Fruit fly (Drosophila melanogaster) whole organism, prepupa: ENCODE results near the gene CG10194.

ENCODE experiments used
- Blimp-1 ChIP-seq: fragments of 200-800 bp; sonication (Bioruptor generic); optimal IDR thresholded peaks from 3 replicates; lab custom pipeline; 2017; ENCODE audit warnings: missing biosample characterization, missing genetic modification characterization, mild to moderate bottlenecking, moderate library complexity, missing genetic modification reagents
- CG10631 ChIP-seq: fragments of 200-800 bp; sonication (Bioruptor generic); optimal IDR thresholded peaks from 2 replicates; lab custom pipeline; 2016; ENCODE audit warnings: missing biosample characterization, missing genetic modification characterization
- CG10669 ChIP-seq: fragments of 200-800 bp; sonication (Bioruptor generic); optimal IDR thresholded peaks from 3 replicates; lab custom pipeline; 2018; ENCODE audit warnings: missing biosample characterization, mild to moderate bottlenecking, missing genetic modification characterization, moderate library complexity
- CG11294 ChIP-seq: fragments of 200-800 bp; sonication (Bioruptor generic); IDR thresholded peaks from 2 replicates; pipeline ENCODE4 v1.3.6; 2022; ENCODE audit warnings: missing biosample characterization, missing genetic modification characterization
- CG11902 ChIP-seq: fragments of 200-800 bp; sonication (Bioruptor generic); optimal IDR thresholded peaks from 3 replicates; lab custom pipeline; 2016; ENCODE audit warnings: missing biosample characterization, missing genetic modification characterization
- CG3032 ChIP-seq: fragments of 200-800 bp; optimal IDR thresholded peaks from 2 replicates; lab custom pipeline; 2019; ENCODE audit warnings: missing biosample characterization, mild to moderate bottlenecking, missing genetic modification characterization, moderate library complexity
- CG32006 ChIP-seq: fragments of 200-800 bp; sonication (Bioruptor generic); optimal IDR thresholded peaks from 3 replicates; lab custom pipeline; 2017; ENCODE audit warnings: missing biosample characterization, mild to moderate bottlenecking, missing genetic modification characterization
- CG3919 ChIP-seq: fragments of 200-800 bp; sonication (Bioruptor generic); optimal IDR thresholded peaks from 3 replicates; lab custom pipeline; 2016; ENCODE audit warnings: missing biosample characterization, missing genetic modification characterization
- CG4318 ChIP-seq: fragments of 200-800 bp; sonication (Bioruptor generic); optimal IDR thresholded peaks from 3 replicates; lab custom pipeline; 2017; ENCODE audit warnings: missing biosample characterization, mild to moderate bottlenecking, missing genetic modification characterization
- CG6163 ChIP-seq: fragments of 200-800 bp; sonication (Bioruptor generic); IDR thresholded peaks from 3 replicates; pipeline ENCODE4 v1.3.6; 2022; ENCODE audit warnings: missing biosample characterization, missing genetic modification characterization
- CG6276 ChIP-seq: fragments of 200-800 bp; sonication (Bioruptor generic); optimal IDR thresholded peaks from 2 replicates; lab custom pipeline; 2017; ENCODE audit warnings: missing biosample characterization, mild to moderate bottlenecking, missing genetic modification characterization
- CG6792 ChIP-seq: fragments of 200-800 bp; sonication (Bioruptor generic); optimal IDR thresholded peaks from 3 replicates; lab custom pipeline; 2016; ENCODE audit warnings: missing biosample characterization, missing genetic modification characterization
- CG6808 ChIP-seq: fragments of 200-800 bp; sonication (Bioruptor generic); optimal IDR thresholded peaks from 3 replicates; lab custom pipeline; 2017; ENCODE audit warnings: missing biosample characterization, missing genetic modification characterization, mild to moderate bottlenecking, moderate library complexity, missing genetic modification reagents
- CG7368 ChIP-seq: fragments of 200-800 bp; sonication (Bioruptor generic); optimal IDR thresholded peaks from 3 replicates; lab custom pipeline; 2016; ENCODE audit warnings: missing biosample characterization, missing genetic modification characterization
- CG8119 ChIP-seq: fragments of 200-800 bp; sonication (Bioruptor generic); IDR thresholded peaks from 3 replicates; pipeline ENCODE4 v1.3.6; 2022; ENCODE audit warnings: missing biosample characterization, missing genetic modification characterization
- CG8632 ChIP-seq: fragments of 200-800 bp; sonication (Bioruptor generic); optimal IDR thresholded peaks from 3 replicates; lab custom pipeline; 2016; ENCODE audit warnings: missing biosample characterization, missing genetic modification characterization
- CG9139 ChIP-seq: fragments of 200-800 bp; sonication (Bioruptor generic); optimal IDR thresholded peaks from 3 replicates; lab custom pipeline; 2017; ENCODE audit warnings: missing biosample characterization, mild to moderate bottlenecking, missing genetic modification characterization
- Eip75B ChIP-seq: fragments of 200-800 bp; sonication (Bioruptor generic); optimal IDR thresholded peaks from 3 replicates; lab custom pipeline; 2016; ENCODE audit warnings: missing biosample characterization, missing genetic modification characterization
- Eip78C ChIP-seq: fragments of 200-800 bp; sonication (Bioruptor generic); peaks from one replicate; lab custom pipeline; 2016; ENCODE audit warnings: missing biosample characterization, missing genetic modification characterization
- Eip93F ChIP-seq: fragments of 200-800 bp; sonication (Bioruptor generic); optimal IDR thresholded peaks from 2 replicates; lab custom pipeline; 2016; ENCODE audit warnings: missing biosample characterization, mild to moderate bottlenecking, missing genetic modification characterization
- Ets96B ChIP-seq: fragments of 200-800 bp; optimal IDR thresholded peaks from 2 replicates; lab custom pipeline; 2019; ENCODE audit warnings: missing biosample characterization, mild to moderate bottlenecking, missing genetic modification characterization, moderate library complexity
- Gug ChIP-seq: fragments of 200-800 bp; sonication (Bioruptor generic); IDR thresholded peaks from 2 replicates; pipeline ENCODE4 v1.3.6; 2022; ENCODE audit warnings: missing biosample characterization, missing genetic modification characterization
- Hr38 ChIP-seq: sonication (Bioruptor generic); optimal IDR thresholded peaks from 2 replicates; lab custom pipeline; 2016; ENCODE audit warnings: missing biosample characterization, missing genetic modification characterization
- Hr39 ChIP-seq: fragments of 200-800 bp; sonication (Bioruptor generic); optimal IDR thresholded peaks from 2 replicates; lab custom pipeline; 2016; ENCODE audit warnings: missing biosample characterization, missing genetic modification characterization
- Hr4 ChIP-seq: fragments of 200-800 bp; sonication (Bioruptor generic); optimal IDR thresholded peaks from 3 replicates; lab custom pipeline; 2016; ENCODE audit warnings: missing biosample characterization, missing genetic modification characterization
- Met ChIP-seq: fragments of 200-800 bp; sonication (Bioruptor generic); optimal IDR thresholded peaks from 3 replicates; lab custom pipeline; 2016; ENCODE audit warnings: missing biosample characterization, missing genetic modification characterization
- OdsH ChIP-seq: fragments of 200-800 bp; sonication (Bioruptor generic); optimal IDR thresholded peaks from 3 replicates; lab custom pipeline; 2016; ENCODE audit warnings: missing biosample characterization, missing genetic modification characterization
- Smox ChIP-seq: fragments of 200-800 bp; sonication (Bioruptor generic); optimal IDR thresholded peaks from 3 replicates; lab custom pipeline; 2016; ENCODE audit warnings: missing biosample characterization, missing genetic modification characterization
- Sox14 ChIP-seq: fragments of 200-800 bp; sonication (Bioruptor generic); optimal IDR thresholded peaks from 3 replicates; lab custom pipeline; 2016; ENCODE audit warnings: missing biosample characterization, missing genetic modification characterization
- achi ChIP-seq: fragments of 200-800 bp; sonication (Bioruptor generic); optimal IDR thresholded peaks from 3 replicates; lab custom pipeline; 2016; ENCODE audit warnings: missing biosample characterization, missing genetic modification characterization
- acj6 ChIP-seq: fragments of 200-800 bp; sonication (Bioruptor generic); optimal IDR thresholded peaks from 3 replicates; lab custom pipeline; 2016; ENCODE audit warnings: missing biosample characterization, missing genetic modification characterization
- cyc ChIP-seq: fragments of 200-800 bp; sonication (Bioruptor generic); optimal IDR thresholded peaks from 3 replicates; lab custom pipeline; 2016; ENCODE audit warnings: missing biosample characterization, missing genetic modification characterization
- dsx ChIP-seq: fragments of 200-800 bp; optimal IDR thresholded peaks from 3 replicates; lab custom pipeline; 2019; ENCODE audit warnings: missing biosample characterization, mild to moderate bottlenecking, missing genetic modification characterization, moderate library complexity; ENCODE audit not compliant: poor library complexity, severe bottlenecking
- eg ChIP-seq: fragments of 200-800 bp; sonication (Bioruptor generic); IDR thresholded peaks from 3 replicates; pipeline ENCODE4 v1.3.6; 2022; ENCODE audit warnings: missing biosample characterization, missing genetic modification characterization
- esn ChIP-seq: fragments of 200-800 bp; sonication (Bioruptor generic); optimal IDR thresholded peaks from 2 replicates; lab custom pipeline; 2016; ENCODE audit warnings: missing biosample characterization, mild to moderate bottlenecking, missing genetic modification characterization, moderate library complexity
- fd59A ChIP-seq: fragments of 200-800 bp; sonication (Bioruptor generic); optimal IDR thresholded peaks from 2 replicates; lab custom pipeline; 2017; ENCODE audit warnings: missing biosample characterization, mild to moderate bottlenecking, missing genetic modification characterization, missing genetic modification reagents
- fd85E ChIP-seq: fragments of 200-800 bp; sonication (Bioruptor generic); optimal IDR thresholded peaks from 3 replicates; lab custom pipeline; 2016; ENCODE audit warnings: missing biosample characterization, missing genetic modification characterization
- fkh ChIP-seq: fragments of 200-800 bp; sonication (Bioruptor generic); optimal IDR thresholded peaks from 3 replicates; lab custom pipeline; 2017; ENCODE audit warnings: missing biosample characterization, mild to moderate bottlenecking, missing genetic modification characterization, moderate library complexity
- lz ChIP-seq: fragments of 200-800 bp; sonication (Bioruptor generic); optimal IDR thresholded peaks from 3 replicates; lab custom pipeline; 2016; ENCODE audit warnings: missing biosample characterization, missing genetic modification characterization
- net ChIP-seq: fragments of 200-800 bp; sonication (Bioruptor generic); optimal IDR thresholded peaks from 3 replicates; lab custom pipeline; 2016; ENCODE audit warnings: missing biosample characterization, missing genetic modification characterization
- pdm3 ChIP-seq: fragments of 200-800 bp; sonication (Bioruptor generic); optimal IDR thresholded peaks from 3 replicates; lab custom pipeline; 2016; ENCODE audit warnings: missing biosample characterization, missing genetic modification characterization
- salr ChIP-seq, 2 experiments: fragments of 200-800 bp; sonication (Bioruptor generic); optimal IDR thresholded peaks; 3 replicates each; lab custom pipeline; 2016 to 2018; ENCODE audit warnings: missing biosample characterization in 2 of 2, missing genetic modification characterization in 2 of 2, mild to moderate bottlenecking in 1 of 2
- spab ChIP-seq: fragments of 200-800 bp; sonication (Bioruptor generic); optimal IDR thresholded peaks from 2 replicates; lab custom pipeline; 2017; ENCODE audit warnings: missing biosample characterization, mild to moderate bottlenecking, missing genetic modification characterization, missing genetic modification reagents
- ss ChIP-seq, 2 experiments: fragments of 200-800 bp; sonication (Bioruptor generic); optimal IDR thresholded peaks; 2 replicates in 1 of 2; 3 replicates in 1 of 2; lab custom pipeline; 2017 to 2018; ENCODE audit warnings: mild to moderate bottlenecking in 2 of 2, missing biosample characterization in 2 of 2, missing genetic modification characterization in 2 of 2, moderate library complexity in 1 of 2
- svp ChIP-seq: fragments of 200-800 bp; sonication (Bioruptor generic); peaks from one replicate; lab custom pipeline; 2016; ENCODE audit warnings: missing biosample characterization, missing genetic modification characterization
- topi ChIP-seq: fragments of 200-800 bp; sonication (Bioruptor generic); optimal IDR thresholded peaks from 3 replicates; lab custom pipeline; 2016; ENCODE audit warnings: missing biosample characterization, missing genetic modification characterization
- vri ChIP-seq: fragments of 200-800 bp; sonication (Bioruptor generic); optimal IDR thresholded peaks from 3 replicates; lab custom pipeline; 2016; ENCODE audit warnings: missing biosample characterization, mild to moderate bottlenecking, missing genetic modification characterization

Gene CG10194

dm6 chr2L:19489997-19490461 is at the start of gene CG10194, which contains the start of gene CG18094 (continued):
- TF ChIP-seq fd85E = no peak
- TF ChIP-seq eg = peak; percentile 63; the same call in 2 of the 3 replicates
- no peak for TF ChIP-seq CG10631 (GFP tag; lab: Kevin White, UChicago)
- TF ChIP-seq CG6808 (GFP tag; lab: Kevin White, UChicago) = no peak
- no peak for TF ChIP-seq pdm3 (GFP tag; lab: Kevin White, UChicago)
- TF ChIP-seq dsx (GFP tag; lab: Kevin White, UChicago) = no peak
- peak; percentile 59 for TF ChIP-seq CG8632

- TF ChIP-seq acj6 (GFP tag; lab: Kevin White, UChicago) (peak; percentile 93), ss (GFP tag; optimal IDR thresholded peaks at IDR 0.05; lab: Kevin White, UChicago) (peak; percentile 50 to 74), Gug (GFP tag; lab: Robert Waterston, UW) (peak; percentile 73), CG8632 (peak; percentile 87), Blimp-1 (GFP tag; lab: Kevin White, UChicago) (peak; percentile 93), fd85E (peak; percentile 62), svp (GFP tag; lab: Kevin White, UChicago) (peak; percentile 97), CG11902 (GFP tag; lab: Kevin White, UChicago) (peak; percentile 81), eg (peak; percentile 72), CG7368 (GFP tag; lab: Kevin White, UChicago) (peak; percentile 67), CG6792 (GFP tag; lab: Kevin White, UChicago) (peak; percentile 93), CG3919 (GFP tag; lab: Kevin White, UChicago) (peak; percentile 94), CG11294 (GFP tag; lab: Robert Waterston, UW) (peak; percentile 45; the same call in 1 of the 2 replicates), Hr4 (GFP tag; lab: Kevin White, UChicago) (peak; percentile 80), CG32006 (GFP tag; lab: Kevin White, UChicago) (peak; percentile 95), Hr39 (peak; percentile 96), CG6808 (GFP tag; lab: Kevin White, UChicago) (peak; percentile 77), CG8119 (GFP tag; lab: Robert Waterston, UW) (peak; percentile 91), Eip75B (GFP tag; lab: Kevin White, UChicago) (peak; percentile 93), fd59A (GFP tag; lab: Kevin White, UChicago) (peak; percentile 67), CG10631 (GFP tag; lab: Kevin White, UChicago) (peak; percentile 87), Eip78C (GFP tag; lab: Kevin White, UChicago) (peak; percentile 96), net (GFP tag; lab: Kevin White, UChicago) (peak; percentile 83), spab (GFP tag; lab: Kevin White, UChicago) (peak; percentile 63), Ets96B (tag; lab: Kevin White, UChicago) (peak; percentile 76), Met (GFP tag; lab: Kevin White, UChicago) (peak; percentile 97), Sox14 (GFP tag; lab: Kevin White, UChicago) (peak; percentile 95), OdsH (GFP tag; lab: Kevin White, UChicago) (peak; percentile 89), CG10669 (peak; percentile 74), CG3032 (tag; lab: Kevin White, UChicago) (peak; percentile 76), esn (GFP tag; lab: Kevin White, UChicago) (peak; percentile 97), Smox (GFP tag; lab: Kevin White, UChicago) (peak; percentile 96), salr (GFP tag; optimal IDR thresholded peaks at IDR 0.05; lab: Kevin White, UChicago) (peak; percentile 24 to 89), CG6276 (GFP tag; lab: Kevin White, UChicago) (peak; percentile 87), CG4318 (GFP tag; lab: Kevin White, UChicago) (peak; percentile 87), Hr38 (GFP tag; lab: Kevin White, UChicago) (no peak), dsx (GFP tag; lab: Kevin White, UChicago) (peak; percentile 69), vri (GFP tag; lab: Kevin White, UChicago) (peak; percentile 83), lz (GFP tag; lab: Kevin White, UChicago) (peak; percentile 96), achi (GFP tag; lab: Kevin White, UChicago) (peak; percentile 92), cyc (GFP tag; lab: Kevin White, UChicago) (peak; percentile 96), fkh (GFP tag; lab: Kevin White, UChicago) (no peak), topi (GFP tag; lab: Kevin White, UChicago) (peak; percentile 96), CG9139 (peak; percentile 9), CG6163 (peak; percentile 87), Eip93F (GFP tag; lab: Kevin White, UChicago) (peak; percentile 94)
These were observed 48.0 kb upstream of the CG10194 start, which contains the start of gene CG13082 for dm6 chr2L:19537779-19538456. CG13082 (plus strand) TSS chr2L:19538425.
